Fruit fly (Drosophila melanogaster) ovary, adult (tissue): ENCODE results near the gene cindr.

Experiments
- CG17801 ChIP-seq: fragments of 200-800 bp; optimal IDR thresholded peaks from 2 replicates; lab custom pipeline; 2019; ENCODE audit warnings: missing biosample characterization, mild to moderate bottlenecking, missing genetic modification characterization, moderate library complexity; ENCODE audit not compliant: partially characterized antibody

Gene cindr

DNA sequence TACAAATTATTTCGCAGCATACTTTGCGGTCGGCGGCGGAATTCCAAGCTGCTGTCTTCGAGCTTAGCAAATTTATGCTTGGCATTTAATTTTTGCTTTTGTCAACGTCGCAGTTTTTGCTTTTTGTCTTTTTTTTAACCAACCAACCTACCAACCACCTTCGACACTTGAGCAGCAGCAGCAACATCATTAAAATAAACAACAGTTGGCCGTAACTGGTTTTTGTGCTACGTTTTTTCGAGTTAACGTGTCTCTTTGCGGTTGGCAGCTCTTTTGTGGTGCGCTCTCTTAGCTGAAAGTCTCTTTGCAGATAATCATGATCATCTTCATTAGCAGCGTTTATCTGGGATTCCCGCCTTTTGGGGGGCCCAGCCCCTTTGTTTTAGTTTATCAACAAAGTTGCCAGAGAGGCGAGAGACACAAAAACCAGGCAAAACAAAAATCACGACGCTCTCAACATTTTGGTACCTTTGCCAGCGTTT lies 13.6 kb downstream of the cindr start:
- peak; percentile 90 for TF ChIP-seq CG17801 (GFP tag; lab: Kevin White, UChicago)

DNA sequence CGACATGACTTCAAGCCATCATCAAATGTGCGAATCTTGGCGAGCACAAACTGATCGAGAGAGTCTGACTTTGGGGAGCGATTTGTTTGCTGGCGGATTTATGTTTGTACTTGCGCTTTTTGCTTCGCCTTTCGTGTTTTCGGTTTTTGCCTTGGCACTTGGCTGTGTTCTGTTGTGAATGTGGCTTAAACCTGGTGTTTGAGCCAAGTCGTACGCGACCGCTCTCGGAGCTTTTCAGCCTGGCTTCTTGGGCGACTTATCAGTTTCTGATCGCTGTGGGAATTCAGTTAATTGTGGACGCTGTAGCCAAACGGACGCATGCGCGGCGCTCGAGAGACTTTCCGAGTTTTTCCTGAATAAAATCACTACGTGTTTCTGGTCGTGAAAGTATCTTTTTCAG lies 19.1 kb downstream of the cindr start, which contains the start of gene CG15544:
CG15544 (plus strand) TSS at position 276 of the 400 bp plus-strand sequence.
- no peak for TF ChIP-seq CG17801 (GFP tag; lab: Kevin White, UChicago)

DNA sequence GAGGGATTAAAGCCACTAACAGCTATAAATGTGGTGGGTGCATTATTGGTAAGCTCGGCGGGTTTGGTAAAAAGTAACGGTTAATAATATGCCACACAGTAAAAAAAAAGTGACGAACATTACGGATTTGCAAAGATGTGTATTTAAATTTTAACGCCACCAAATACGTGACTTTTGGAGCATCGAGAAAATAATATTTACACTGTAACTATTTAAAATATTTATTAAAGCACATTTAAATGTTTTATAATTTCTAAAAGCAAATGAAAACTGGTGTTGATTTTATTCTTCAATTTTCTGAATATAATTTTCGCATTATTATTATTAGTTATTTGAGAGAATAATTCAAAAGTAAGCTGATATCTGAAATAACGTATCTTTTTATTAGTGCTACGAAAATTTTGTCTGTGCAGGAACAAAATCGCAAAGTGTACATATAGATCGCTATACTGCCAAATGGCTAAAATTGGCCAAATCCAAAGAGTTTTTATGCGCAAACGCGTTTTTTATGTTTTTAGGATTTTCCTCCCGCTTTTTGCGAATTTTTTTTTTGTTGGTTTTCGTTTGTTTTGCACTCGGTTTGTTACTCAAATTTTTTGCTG lies 20.1 kb downstream of the cindr start:
- TF ChIP-seq CG17801 (GFP tag; lab: Kevin White, UChicago), result no peak

DNA sequence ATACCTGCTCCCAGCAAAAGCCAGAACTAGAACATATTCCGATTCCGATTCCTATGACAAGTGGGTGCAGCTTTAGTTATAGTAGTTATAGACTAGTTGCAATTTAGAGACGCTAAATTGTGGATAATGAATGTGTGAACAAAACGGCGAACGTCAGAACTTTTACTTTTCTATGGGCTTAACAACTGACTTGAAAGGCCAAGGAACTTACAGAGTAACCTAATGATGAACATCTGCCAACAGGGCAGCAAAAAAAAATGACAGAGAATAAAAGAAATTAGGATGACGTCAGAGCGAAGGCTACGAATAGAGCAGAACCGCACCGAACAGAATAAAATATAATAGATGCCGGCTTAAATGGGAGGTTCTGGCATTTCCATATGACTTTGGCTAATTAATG lies 23.7 kb downstream of the cindr start:
- TF ChIP-seq CG17801 (GFP tag; lab: Kevin White, UChicago), result no peak

dm6 chr3R:30833078-30833477 lies 24.7 kb downstream of the cindr start:
- no peak for TF ChIP-seq CG17801 (GFP tag; lab: Kevin White, UChicago)

- TF ChIP-seq CG17801 (GFP tag; lab: Kevin White, UChicago), result no peak
Measured at dm6 chr3R:30840741-30841140, 32.3 kb downstream of the cindr start.

DNA sequence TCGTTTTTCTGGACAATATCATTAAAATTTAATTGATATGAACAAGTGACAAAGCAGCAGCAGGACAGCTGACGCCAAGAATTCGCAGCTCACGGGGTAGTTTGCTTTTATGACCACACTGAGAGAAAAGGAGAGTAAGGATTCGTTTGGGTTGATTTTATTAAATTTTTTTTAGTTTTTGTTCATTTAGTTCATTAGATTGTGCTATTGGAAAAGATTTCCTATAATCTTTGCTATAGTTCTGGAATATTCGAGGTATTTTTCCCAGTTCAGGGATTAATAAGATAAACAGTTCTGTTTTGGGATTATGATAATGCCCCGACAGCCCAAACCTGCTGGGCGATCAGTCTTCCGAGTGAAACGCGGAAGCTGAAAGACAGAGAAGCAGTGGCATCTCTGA lies 33.8 kb downstream of the cindr start:
- no peak for TF ChIP-seq CG17801 (GFP tag; lab: Kevin White, UChicago)

- TF ChIP-seq CG17801 (GFP tag; lab: Kevin White, UChicago), result no peak
Measured at dm6 chr3R:30842639-30843476, 34.4 kb downstream of the cindr start.

DNA sequence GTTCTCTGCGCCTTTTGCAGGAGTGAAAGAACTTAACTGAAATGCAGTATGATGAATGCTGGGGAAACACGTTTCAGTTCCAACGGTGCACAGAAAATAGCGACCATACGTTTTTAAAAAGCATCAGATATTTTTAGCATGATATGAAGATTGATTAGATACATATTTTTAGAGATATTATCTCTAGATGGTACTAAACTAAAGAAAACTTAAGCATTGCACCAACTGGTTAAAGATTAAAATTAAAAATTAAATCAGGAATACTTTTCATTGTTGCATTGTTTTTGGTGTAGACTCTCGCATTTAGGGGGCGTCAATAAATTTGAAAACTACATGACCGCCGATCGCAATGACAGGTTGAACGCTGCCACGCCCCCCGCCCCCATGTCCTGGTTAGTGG lies 35.3 kb downstream of the cindr start:
- no peak for TF ChIP-seq CG17801 (GFP tag; lab: Kevin White, UChicago)

DNA sequence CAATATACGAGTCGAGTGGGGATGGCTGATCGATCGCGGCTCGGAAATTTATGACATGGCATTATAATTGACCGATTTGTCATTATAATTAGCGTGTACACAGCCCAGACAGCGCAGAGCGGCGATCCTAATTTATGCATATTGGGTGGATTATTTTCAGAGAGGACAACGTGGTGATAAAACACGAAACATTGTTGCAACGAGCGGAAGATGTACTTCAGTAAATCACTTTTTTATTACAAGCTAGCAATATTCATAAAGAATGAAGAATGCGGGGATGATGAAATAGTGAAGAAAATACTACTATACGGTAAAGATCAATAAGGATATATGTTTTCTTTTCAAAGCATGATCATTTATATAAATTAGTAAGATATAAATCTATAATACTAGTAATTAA lies 36.0 kb downstream of the cindr start:
- no peak for TF ChIP-seq CG17801 (GFP tag; lab: Kevin White, UChicago)

dm6 chr3R:30849473-30850145 lies 41.2 kb downstream of the cindr start:
- no peak for TF ChIP-seq CG17801 (GFP tag; lab: Kevin White, UChicago)

- TF ChIP-seq CG17801 (GFP tag; lab: Kevin White, UChicago), result no peak
Measured at dm6 chr3R:30850460-30850859, 42.0 kb downstream of the cindr start.

- no peak for TF ChIP-seq CG17801 (GFP tag; lab: Kevin White, UChicago)
Measured at dm6 chr3R:30851843-30852365, 43.5 kb downstream of the cindr start, which contains the start of gene tll. tll (plus strand) TSS chr3R:30852315.

DNA sequence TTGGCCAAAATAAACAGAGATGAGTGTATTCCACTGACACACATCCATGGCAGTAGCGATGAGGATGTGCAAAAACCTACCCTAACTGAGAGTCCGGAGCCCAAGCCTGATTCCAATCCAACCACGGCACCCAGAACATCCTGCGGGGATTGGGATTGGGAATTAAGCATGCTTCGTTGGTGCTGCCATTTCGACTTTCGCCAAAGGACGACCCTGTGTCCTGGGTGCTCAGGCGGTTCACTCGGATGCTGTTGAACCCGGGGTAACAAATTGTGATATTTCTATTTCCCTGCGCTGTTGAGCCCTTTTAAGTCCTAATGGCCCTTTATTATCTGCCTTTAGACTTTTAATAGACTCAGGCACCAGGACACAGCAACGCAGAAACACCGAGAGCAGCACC lies 46.8 kb downstream of the cindr start:
- TF ChIP-seq CG17801 (GFP tag; lab: Kevin White, UChicago), result no peak

dm6 chr3R:30856596-30856995 lies 48.2 kb downstream of the cindr start:
- TF ChIP-seq CG17801 (GFP tag; lab: Kevin White, UChicago), result no peak
